Fruit fly (Drosophila melanogaster): Measurements from ENCODE around the gene FER.

The FER gene

dm6 chr3R:9344186-9344790, 50.1 kb downstream of the FER start (continued):
- TF ChIP-seq aop (GFP tag; IDR thresholded peaks at IDR 0.05) (no peak), ash1 (GFP tag; optimal IDR thresholded peaks at IDR 0.05) (peak; percentile 52), CG11093 (GFP tag; IDR thresholded peaks at IDR 0.05) (no peak), CG8944 (GFP tag; optimal IDR thresholded peaks at IDR 0.05) (no peak), CG7987 (GFP tag; optimal IDR thresholded peaks at IDR 0.05) (no peak), CG3407 (GFP tag; optimal IDR thresholded peaks at IDR 0.05) (no peak), CG13287 (GFP tag; IDR thresholded peaks at IDR 0.05; ENCODE audit: partially characterized antibody) (no peak), CG1529 (GFP tag; optimal IDR thresholded peaks at IDR 0.05) (no peak), CG15479 (GFP tag; optimal IDR thresholded peaks at IDR 0.05) (no peak), CG9437 (GFP tag; optimal IDR thresholded peaks at IDR 0.05) (no peak), CG2199 (GFP tag; IDR thresholded peaks at IDR 0.05) (peak; percentile 88), sd (tag; optimal IDR thresholded peaks at IDR 0.05) (peak; percentile 31), sisA (GFP tag; IDR thresholded peaks at IDR 0.05) (no peak), CG10979 (tag; optimal IDR thresholded peaks at IDR 0.05) (no peak), Nf-YA (GFP tag; IDR thresholded peaks at IDR 0.05) (no peak), Sry-δ (GFP tag; optimal IDR thresholded peaks at IDR 0.05) (no peak), CG10431 (GFP tag; optimal IDR thresholded peaks at IDR 0.05) (no peak), Mes4 (GFP tag; optimal IDR thresholded peaks at IDR 0.05) (no peak), cwo (GFP tag; optimal IDR thresholded peaks at IDR 0.05) (peak; percentile 96)

DNA sequence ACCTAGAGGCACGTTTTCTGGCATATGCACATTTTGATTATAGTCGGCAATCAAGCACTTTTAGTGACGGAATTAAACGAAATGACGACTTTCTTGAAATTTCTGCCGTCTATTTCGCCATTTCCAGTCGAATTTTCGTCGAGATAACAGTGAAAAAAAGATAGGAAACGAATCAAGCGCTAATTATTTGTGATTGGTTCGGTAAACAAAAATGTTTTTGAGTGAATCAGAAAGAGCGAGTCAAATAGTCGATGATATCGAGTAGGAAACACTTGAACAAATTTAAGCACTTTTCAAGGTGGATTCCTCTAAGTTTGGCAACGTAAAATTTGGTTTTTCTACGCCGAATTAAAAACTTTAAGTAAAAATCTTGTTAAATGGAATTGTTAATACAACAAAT, 50.7 kb downstream of the FER start:
- TF ChIP-seq CG5953 (GFP tag; IDR thresholded peaks at IDR 0.05): 0 out of 2 replicates have a peak, but pooled peaks have one; percentile 32
- TF ChIP-seq ind (GFP tag; optimal IDR thresholded peaks at IDR 0.05): no peak
- no peak for TF ChIP-seq pan (optimal IDR thresholded peaks at IDR 0.05)
- TF ChIP-seq pan (GFP tag; optimal IDR thresholded peaks at IDR 0.05 in 1 of 2, IDR thresholded peaks at IDR 0.05 in 1 of 2): peak in 1 of 2 experiments; percentile 3
- no peak for TF ChIP-seq chinmo (GFP tag; IDR thresholded peaks at IDR 0.05; ENCODE audit: partially characterized antibody)
- TF ChIP-seq exex (tag; optimal IDR thresholded peaks at IDR 0.05): peak; percentile 68
- peak; percentile 4 for TF ChIP-seq her (GFP tag; optimal IDR thresholded peaks at IDR 0.05)
- no peak for TF ChIP-seq grn (GFP tag; optimal IDR thresholded peaks at IDR 0.05)
- no peak for TF ChIP-seq Hmr (GFP tag; optimal IDR thresholded peaks at IDR 0.05)
- TF ChIP-seq ara (GFP tag; IDR thresholded peaks at IDR 0.05): no peak

- TF ChIP-seq CG32767 (GFP tag; IDR thresholded peaks at IDR 0.05) (no peak), gcm (GFP tag; optimal IDR thresholded peaks at IDR 0.05) (peak; percentile 69), az2 (GFP tag; optimal IDR thresholded peaks at IDR 0.05) (no peak), CG15479 (GFP tag; optimal IDR thresholded peaks at IDR 0.05) (peak; percentile 39), CG2202 (tag; optimal IDR thresholded peaks at IDR 0.05) (no peak), CG12104 (GFP tag; optimal IDR thresholded peaks at IDR 0.05) (peak; percentile 24), BtbVII (GFP tag; optimal IDR thresholded peaks at IDR 0.05) (peak; percentile 9), CG12659 (GFP tag; optimal IDR thresholded peaks at IDR 0.05) (no peak), chinmo (GFP tag; IDR thresholded peaks at IDR 0.05; ENCODE audit: partially characterized antibody) (0 out of 4 replicates have a peak, but pooled peaks have one; percentile 51), p53 (GFP tag; optimal IDR thresholded peaks at IDR 0.05) (peak; percentile 31), mirr (GFP tag; optimal IDR thresholded peaks at IDR 0.05) (peak; percentile 53), Med (GFP tag) (peak; percentile 82), sug (tag; optimal IDR thresholded peaks at IDR 0.05) (peak; percentile 48), eyg (GFP tag; optimal IDR thresholded peaks at IDR 0.05) (peak; percentile 6), ttk (GFP tag; IDR thresholded peaks at IDR 0.05) (no peak), pan (optimal IDR thresholded peaks at IDR 0.05) (no peak), pan (GFP tag; optimal IDR thresholded peaks at IDR 0.05 in 1 of 2, IDR thresholded peaks at IDR 0.05 in 1 of 2) (peak in 1 of 2 experiments; percentile 5), CG10431 (GFP tag; optimal IDR thresholded peaks at IDR 0.05) (peak; percentile 16), CG8290 (GFP tag; optimal IDR thresholded peaks at IDR 0.05) (no peak), CG8290 (tag; optimal IDR thresholded peaks at IDR 0.05) (peak in 1 of 2 experiments; percentile 28), al (GFP tag; IDR thresholded peaks at IDR 0.05) (no peak), trh (GFP tag; optimal IDR thresholded peaks at IDR 0.05) (no peak), GATAe (GFP tag; conservative IDR thresholded peaks at IDR 0.05) (0 out of 2 replicates have a peak, but pooled peaks have one; percentile 50), CG2199 (GFP tag; IDR thresholded peaks at IDR 0.05) (peak; percentile 75; the same call in 1 of the 3 replicates), Lpt (GFP tag; optimal IDR thresholded peaks at IDR 0.05) (no peak)
These were observed 51.2 kb downstream of the FER start for dm6 chr3R:9343022-9343587.

All from whole organism, embryonic.